Worm (Caenorhabditis elegans) whole organism, L4 larva: Measurements from ENCODE around the gene sdz-27.
"Not testable (repeated sequence)": the region's sequence is repeated elsewhere in the genome, so short reads cannot be mapped to it uniquely, and the experiment has no call there.

Experiments used
- F37D6.2 ChIP-seq: sonication (generic microtip); optimal IDR thresholded peaks from 2 replicates; lab custom pipeline; 2016; ENCODE audit warnings: mild to moderate bottlenecking, missing genetic modification characterization, missing compliant biosample characterization
- T26A8.4 ChIP-seq: fragments of 200-800 bp; sonication (Bioruptor generic); IDR thresholded peaks from 2 replicates; pipeline ENCODE4 v1.3.6; 2022; ENCODE audit warnings: missing genetic modification characterization, missing compliant biosample characterization
- Y105C5A.15 ChIP-seq: fragments of 200-800 bp; sonication (Bioruptor generic); IDR thresholded peaks from 2 replicates; pipeline ENCODE4 v1.3.6; 2022; ENCODE audit warnings: missing genetic modification characterization, missing compliant biosample characterization
- Y48G9A.11 ChIP-seq: fragments of 200-800 bp; sonication (Bioruptor generic); IDR thresholded peaks from 2 replicates; pipeline ENCODE4 v1.3.6; 2022; ENCODE audit warnings: missing genetic modification reagents, missing genetic modification characterization, missing compliant biosample characterization
- Y5F2A.4 ChIP-seq: fragments of 200-800 bp; sonication (Bioruptor generic); optimal IDR thresholded peaks from 2 replicates; lab custom pipeline; 2018; ENCODE audit warnings: mild to moderate bottlenecking, missing genetic modification characterization, missing compliant biosample characterization
- ZK546.5 ChIP-seq, 2 experiments: sonication (generic microtip); optimal IDR thresholded peaks; 2 replicates each; lab custom pipeline; 2017; ENCODE audit warnings: missing biosample characterization in 2 of 2, missing genetic modification characterization in 2 of 2
- ama-1 ChIP-seq: fragments of 150-350 bp; optimal IDR thresholded peaks from 2 replicates; lab custom pipeline; 2014; ENCODE audit warnings: inconsistent platforms, mixed read lengths
- ceh-28 ChIP-seq: fragments of 150-350 bp; optimal IDR thresholded peaks from 2 replicates; lab custom pipeline; 2014; ENCODE audit warnings: missing biosample characterization, missing genetic modification reagents, missing genetic modification characterization
- ceh-32 ChIP-seq: sonication (generic microtip); optimal IDR thresholded peaks from 2 replicates; lab custom pipeline; 2016; ENCODE audit warnings: mild to moderate bottlenecking, missing genetic modification characterization, missing compliant biosample characterization; ENCODE audit not compliant: poor library complexity
- ceh-82 ChIP-seq: sonication (generic microtip); optimal IDR thresholded peaks from 2 replicates; lab custom pipeline; 2017; ENCODE audit warnings: missing biosample characterization, missing genetic modification characterization
- daf-12 ChIP-seq: fragments of 150-350 bp; optimal IDR thresholded peaks from 2 replicates; lab custom pipeline; 2014; ENCODE audit warnings: missing biosample characterization, missing genetic modification reagents, missing genetic modification characterization
- daf-16 ChIP-seq, 3 experiments: sonication (generic microtip); optimal IDR thresholded peaks; 2 replicates each; lab custom pipeline; 2016 to 2017; ENCODE audit warnings: missing genetic modification characterization in 3 of 3, missing genetic modification reagents in 3 of 3, mild to moderate bottlenecking in 2 of 3, missing compliant biosample characterization in 2 of 3, missing biosample characterization in 1 of 3, moderate library complexity in 1 of 3
- daf-19 ChIP-seq: fragments of 200-800 bp; sonication (Bioruptor generic); conservative IDR thresholded peaks from 2 replicates; pipeline ENCODE4 v1.3.6; 2022; ENCODE audit warnings: missing genetic modification characterization, missing compliant biosample characterization
- dmd-9 ChIP-seq: fragments of 200-800 bp; sonication (Bioruptor generic); IDR thresholded peaks from 2 replicates; pipeline ENCODE4 v1.3.6; 2022; ENCODE audit warnings: missing genetic modification reagents, missing genetic modification characterization, missing compliant biosample characterization
- dpl-1 ChIP-seq: fragments of 150-350 bp; optimal IDR thresholded peaks from 2 replicates; lab custom pipeline; 2014; ENCODE audit warnings: missing biosample characterization, missing genetic modification reagents, missing genetic modification characterization
- hif-1 ChIP-seq, 2 experiments: sonication (generic microtip); optimal IDR thresholded peaks; 2 replicates each; lab custom pipeline; 2016 to 2017; ENCODE audit warnings: missing compliant biosample characterization in 2 of 2, missing genetic modification characterization in 2 of 2, missing genetic modification reagents in 2 of 2, missing genotype in 2 of 2, mild to moderate bottlenecking in 1 of 2
- hmg-1.1 ChIP-seq: fragments of 200-800 bp; sonication (Bioruptor generic); IDR thresholded peaks from 2 replicates; pipeline ENCODE4 v1.3.6; 2022; ENCODE audit warnings: missing genetic modification reagents, missing genetic modification characterization, missing compliant biosample characterization
- lin-38 ChIP-seq: fragments of 200-800 bp; sonication (Bioruptor generic); IDR thresholded peaks from 2 replicates; pipeline ENCODE4 v1.3.6; 2022; ENCODE audit warnings: missing genetic modification reagents, missing genetic modification characterization, missing compliant biosample characterization
- lir-3 ChIP-seq: sonication (generic microtip); optimal IDR thresholded peaks from 2 replicates; lab custom pipeline; 2016; ENCODE audit warnings: mild to moderate bottlenecking, missing genetic modification characterization, missing compliant biosample characterization
- lsy-2 ChIP-seq, 2 experiments: fragments of 150-350 bp in 1 of 2; sonication (generic microtip) in 1 of 2; optimal IDR thresholded peaks; 2 replicates each; lab custom pipeline; 2014 to 2017; ENCODE audit warnings: missing biosample characterization in 2 of 2, missing genetic modification characterization in 2 of 2
- mdt-29 ChIP-seq: fragments of 200-800 bp; sonication (Bioruptor generic); IDR thresholded peaks from 2 replicates; pipeline ENCODE4 v1.3.6; 2022; ENCODE audit warnings: missing genetic modification reagents, missing genetic modification characterization, missing compliant biosample characterization
- mes-2 ChIP-seq: sonication (generic microtip); optimal IDR thresholded peaks from 2 replicates; lab custom pipeline; 2016; ENCODE audit warnings: missing genotype, mild to moderate bottlenecking, missing genetic modification characterization, missing compliant biosample characterization; ENCODE audit not compliant: poor library complexity, severe bottlenecking
- mxl-3 ChIP-seq: fragments of 200-800 bp; sonication (Bioruptor generic); optimal IDR thresholded peaks from 2 replicates; lab custom pipeline; 2018; ENCODE audit warnings: mild to moderate bottlenecking, missing genetic modification characterization, missing compliant biosample characterization
- nhr-11 ChIP-seq: fragments of 150-350 bp; optimal IDR thresholded peaks from 2 replicates; lab custom pipeline; 2014; ENCODE audit warnings: missing biosample characterization, missing genetic modification characterization
- nhr-25 ChIP-seq: sonication (generic microtip); optimal IDR thresholded peaks from 2 replicates; lab custom pipeline; 2017; ENCODE audit warnings: missing genetic modification characterization, mild to moderate bottlenecking, missing compliant biosample characterization, antibody characterized with exemption, moderate library complexity, borderline replicate concordance; ENCODE audit not compliant: insufficient read depth
- nhr-28 ChIP-seq: fragments of 150-350 bp; optimal IDR thresholded peaks from 2 replicates; lab custom pipeline; 2014; ENCODE audit warnings: missing biosample characterization, missing genetic modification characterization
- nhr-6 ChIP-seq: fragments of 150-350 bp; optimal IDR thresholded peaks from 2 replicates; lab custom pipeline; 2014; ENCODE audit warnings: missing biosample characterization, missing genetic modification characterization
- nhr-76 ChIP-seq: fragments of 150-350 bp; optimal IDR thresholded peaks from 2 replicates; lab custom pipeline; 2014; ENCODE audit warnings: missing biosample characterization, missing genetic modification characterization
- saeg-2 ChIP-seq: fragments of 200-800 bp; sonication (Bioruptor generic); IDR thresholded peaks from 2 replicates; pipeline ENCODE4 v1.3.6; 2022; ENCODE audit warnings: missing genetic modification reagents, missing genetic modification characterization, missing compliant biosample characterization
- spr-3 ChIP-seq: fragments of 200-800 bp; sonication (Bioruptor generic); optimal IDR thresholded peaks from 2 replicates; lab custom pipeline; 2018; ENCODE audit warnings: mild to moderate bottlenecking, missing genetic modification characterization, missing compliant biosample characterization
- unc-62 ChIP-seq, 3 experiments: fragments of 150-350 bp in 1 of 3; sonication (generic microtip); optimal IDR thresholded peaks in 2 of 3; peaks in 1 of 3; 1 replicate in 1 of 3; 2 replicates in 2 of 3; lab custom pipeline; 2014 to 2017; ENCODE audit warnings: missing biosample characterization in 3 of 3, missing genetic modification characterization in 3 of 3, missing genetic modification reagents in 3 of 3, missing genotype in 1 of 3
- vab-7 ChIP-seq: fragments of 200-800 bp; sonication (Bioruptor generic); IDR thresholded peaks from 2 replicates; pipeline ENCODE4 v1.3.6; 2022; ENCODE audit warnings: missing genetic modification reagents, missing genetic modification characterization, missing compliant biosample characterization
- zag-1 ChIP-seq: fragments of 150-350 bp; optimal IDR thresholded peaks from 2 replicates; lab custom pipeline; 2014; ENCODE audit warnings: missing biosample characterization, missing genetic modification characterization
- zfp-3 ChIP-seq: fragments of 200-800 bp; sonication (Bioruptor generic); conservative IDR thresholded peaks from 2 replicates; pipeline ENCODE4 v1.3.6; 2022; ENCODE audit warnings: missing genetic modification reagents, missing genetic modification characterization, missing compliant biosample characterization
- ztf-11 ChIP-seq: fragments of 150-350 bp; optimal IDR thresholded peaks from 2 replicates; lab custom pipeline; 2014; ENCODE audit warnings: missing biosample characterization, missing genetic modification characterization

sdz-27 gene

ce11 chrIV:11149454-11150163 is 37.2 kb upstream of the sdz-27 start, which contains the start of the genes F01G4.6 and pfd-1 (continued):
- peak; percentile 84 for TF ChIP-seq zag-1
- TF ChIP-seq saeg-2 (GFP tag; lab: Robert Waterston, UW): no peak; the same call in 1 of the 2 replicates
- TF ChIP-seq F37D6.2 (tag; lab: Kevin White, UChicago): peak; percentile 79
- TF ChIP-seq ceh-82 (tag; lab: Kevin White, UChicago): no peak
- TF ChIP-seq Y48G9A.11 (GFP tag; lab: Robert Waterston, UW): no peak
- TF ChIP-seq ceh-32 (tag; lab: Kevin White, UChicago): no peak

- TF ChIP-seq T26A8.4 (GFP tag; lab: Robert Waterston, UW): no peak
- peak in 1 of 2 experiments; percentile 25 for TF ChIP-seq unc-62 (GFP tag; optimal IDR thresholded peaks at IDR 0.05 in 1 of 2; lab: Kevin White, UChicago)
- no peak for TF ChIP-seq unc-62 (tag; optimal IDR thresholded peaks at IDR 0.05; lab: Kevin White, UChicago)
- 0 out of 2 replicates have a peak, but pooled peaks have one; percentile 59 for TF ChIP-seq zfp-3
- peak; percentile 67 for TF ChIP-seq ama-1 (lab: Kevin White, UChicago)
- no peak for TF ChIP-seq vab-7 (GFP tag; lab: Robert Waterston, UW)
Observed at ce11 chrIV:11150844-11151243, 36.0 kb upstream of the sdz-27 start, which contains the start of gene C08F8.2. Gene C08F8.2 (plus strand): TSS chrIV:11150997.

ce11 chrIV:11154425-11155114 is 32.3 kb upstream of the sdz-27 start, which contains the start of gene C08F8.3:
Gene C08F8.3 (plus strand): TSS chrIV:11155044.
- TF ChIP-seq ceh-28 (tag; lab: Kevin White, UChicago); lsy-2 (tag; optimal IDR thresholded peaks at IDR 0.05; lab: Kevin White, UChicago); nhr-25 (tag; lab: Kevin White, UChicago): not testable (repeated sequence)

- no peak for TF ChIP-seq daf-16 (GFP tag; optimal IDR thresholded peaks at IDR 0.05; lab: Kevin White, UChicago)
- no peak for TF ChIP-seq daf-16 (tag; optimal IDR thresholded peaks at IDR 0.05; lab: Kevin White, UChicago)
- TF ChIP-seq ZK546.5 (tag; optimal IDR thresholded peaks at IDR 0.05; lab: Kevin White, UChicago): no peak
- TF ChIP-seq nhr-76: no peak
- TF ChIP-seq Y105C5A.15 (GFP tag; lab: Robert Waterston, UW): no peak
- no peak for TF ChIP-seq Y5F2A.4
- no peak for TF ChIP-seq hif-1 (tag; optimal IDR thresholded peaks at IDR 0.05; lab: Kevin White, UChicago)
- TF ChIP-seq nhr-6 (tag; lab: Kevin White, UChicago): no peak
- TF ChIP-seq ceh-32 (tag; lab: Kevin White, UChicago): no peak
- no peak for TF ChIP-seq mes-2
- TF ChIP-seq spr-3: no peak
- TF ChIP-seq mdt-29 (GFP tag; lab: Robert Waterston, UW): no peak
- TF ChIP-seq lin-38: no peak
- no peak for TF ChIP-seq zag-1
- TF ChIP-seq nhr-28 (tag; lab: Kevin White, UChicago): no peak
Observed at ce11 chrIV:11156526-11156925, 30.3 kb upstream of the sdz-27 start.

- TF ChIP-seq daf-19 (GFP tag; lab: Robert Waterston, UW) (no peak), mxl-3 (GFP tag; lab: Kevin White, UChicago) (no peak), dpl-1 (GFP tag; lab: Kevin White, UChicago) (no peak), nhr-11 (no peak), dmd-9 (no peak), lir-3 (tag; lab: Kevin White, UChicago) (no peak), ztf-11 (tag; lab: Kevin White, UChicago) (no peak), hmg-1.1 (GFP tag; lab: Robert Waterston, UW) (no peak), F37D6.2 (tag; lab: Kevin White, UChicago) (no peak), daf-12 (tag; lab: Kevin White, UChicago) (no peak)
Observed at ce11 chrIV:11159886-11160285, 26.9 kb upstream of the sdz-27 start, which contains the start of gene mboa-4. Gene mboa-4 (minus strand): TSS chrIV:11159986.
